Worm (Caenorhabditis elegans) whole organism, L4 larva: ENCODE results near the gene ptrn-1.

Experiments used
- D1046.2 ChIP-seq: fragments of 200-800 bp; sonication (Bioruptor generic); IDR thresholded peaks from 2 replicates; pipeline ENCODE4 v1.3.6; 2022; ENCODE audit warnings: missing genetic modification characterization, missing compliant biosample characterization
- F44E2.7 ChIP-seq: fragments of 200-800 bp; sonication (Bioruptor generic); IDR thresholded peaks from 2 replicates; pipeline ENCODE4 v2.1.2; 2022; ENCODE audit warnings: missing genetic modification characterization, missing compliant biosample characterization
- R02D3.7 ChIP-seq: fragments of 150-350 bp; sonication (generic microtip); optimal IDR thresholded peaks from 3 replicates; lab custom pipeline; 2014; ENCODE audit warnings: missing biosample characterization, missing genetic modification characterization
- T26A8.4 ChIP-seq: fragments of 200-800 bp; sonication (Bioruptor generic); IDR thresholded peaks from 2 replicates; pipeline ENCODE4 v1.3.6; 2022; ENCODE audit warnings: missing genetic modification characterization, missing compliant biosample characterization
- ZK337.2 ChIP-seq: fragments of 200-800 bp; sonication (Bioruptor generic); IDR thresholded peaks from 2 replicates; pipeline ENCODE4 v1.3.6; 2022; ENCODE audit warnings: missing genetic modification reagents, missing genetic modification characterization, missing compliant biosample characterization
- ZK546.5 ChIP-seq, 2 experiments: sonication (generic microtip); optimal IDR thresholded peaks; 2 replicates each; lab custom pipeline; 2017; ENCODE audit warnings: missing biosample characterization in 2 of 2, missing genetic modification characterization in 2 of 2
- aha-1 ChIP-seq: fragments of 150-350 bp; peaks from one replicate; lab custom pipeline; 2014; ENCODE audit warnings: missing biosample characterization, missing genetic modification characterization
- ama-1 ChIP-seq: fragments of 150-350 bp; optimal IDR thresholded peaks from 2 replicates; lab custom pipeline; 2014; ENCODE audit warnings: inconsistent platforms, mixed read lengths
- ceh-20 ChIP-seq: fragments of 200-800 bp; sonication (Bioruptor generic); IDR thresholded peaks from 2 replicates; pipeline ENCODE4 v1.3.6; 2022; ENCODE audit warnings: missing genetic modification reagents, missing genetic modification characterization, missing compliant biosample characterization
- ceh-32 ChIP-seq: sonication (generic microtip); optimal IDR thresholded peaks from 2 replicates; lab custom pipeline; 2016; ENCODE audit warnings: mild to moderate bottlenecking, missing genetic modification characterization, missing compliant biosample characterization; ENCODE audit not compliant: poor library complexity
- cey-2 ChIP-seq: sonication (generic microtip); optimal IDR thresholded peaks from 3 replicates; lab custom pipeline; 2017; ENCODE audit warnings: missing genetic modification characterization, mild to moderate bottlenecking, missing compliant biosample characterization, antibody characterized with exemption, borderline replicate concordance; ENCODE audit not compliant: insufficient read depth
- daf-8 ChIP-seq: fragments of 200-800 bp; sonication (Bioruptor generic); IDR thresholded peaks from 2 replicates; pipeline ENCODE4 v1.3.6; 2022; ENCODE audit warnings: missing genetic modification characterization, missing compliant biosample characterization
- dmd-8 ChIP-seq: fragments of 200-800 bp; sonication (Bioruptor generic); IDR thresholded peaks from 2 replicates; pipeline ENCODE4 v1.3.6; 2022; ENCODE audit warnings: missing genetic modification characterization, missing compliant biosample characterization
- dmd-9 ChIP-seq: fragments of 200-800 bp; sonication (Bioruptor generic); IDR thresholded peaks from 2 replicates; pipeline ENCODE4 v1.3.6; 2022; ENCODE audit warnings: missing genetic modification reagents, missing genetic modification characterization, missing compliant biosample characterization
- dpl-1 ChIP-seq: fragments of 150-350 bp; optimal IDR thresholded peaks from 2 replicates; lab custom pipeline; 2014; ENCODE audit warnings: missing biosample characterization, missing genetic modification reagents, missing genetic modification characterization
- duxl-1 ChIP-seq: sonication (generic microtip); optimal IDR thresholded peaks from 2 replicates; lab custom pipeline; 2016; ENCODE audit warnings: mild to moderate bottlenecking, missing genetic modification characterization, moderate library complexity, missing compliant biosample characterization; ENCODE audit not compliant: poor library complexity
- egl-43 ChIP-seq: fragments of 200-800 bp; sonication (Bioruptor generic); IDR thresholded peaks from 2 replicates; pipeline ENCODE4 v1.3.6; 2022; ENCODE audit warnings: missing genetic modification reagents, missing genetic modification characterization, missing compliant biosample characterization
- hlh-11 ChIP-seq: fragments of 200-800 bp; sonication (Bioruptor generic); optimal IDR thresholded peaks from 2 replicates; lab custom pipeline; 2018; ENCODE audit warnings: mild to moderate bottlenecking, missing genetic modification characterization, missing compliant biosample characterization
- hlh-30 ChIP-seq: sonication (generic microtip); optimal IDR thresholded peaks from 2 replicates; lab custom pipeline; 2017; ENCODE audit warnings: antibody characterized with exemption, mild to moderate bottlenecking, missing genetic modification characterization, missing compliant biosample characterization; ENCODE audit not compliant: insufficient read depth
- lim-7 ChIP-seq: fragments of 200-800 bp; sonication (Bioruptor generic); IDR thresholded peaks from 2 replicates; pipeline ENCODE4 v1.3.6; 2022; ENCODE audit warnings: missing genetic modification characterization, missing compliant biosample characterization
- lir-3 ChIP-seq: sonication (generic microtip); optimal IDR thresholded peaks from 2 replicates; lab custom pipeline; 2016; ENCODE audit warnings: mild to moderate bottlenecking, missing genetic modification characterization, missing compliant biosample characterization
- madf-5 ChIP-seq, 2 experiments: fragments of 200-800 bp; sonication (Bioruptor generic); IDR thresholded peaks; 2 replicates each; pipeline ENCODE4 v1.3.6; 2022; ENCODE audit warnings: missing compliant biosample characterization in 2 of 2, missing genetic modification characterization in 2 of 2
- mdl-1 ChIP-seq, 2 experiments: fragments of 150-350 bp in 1 of 2; sonication (generic microtip) in 1 of 2; optimal IDR thresholded peaks; 2 replicates each; lab custom pipeline; 2014 to 2017; ENCODE audit warnings: missing biosample characterization in 2 of 2, missing genetic modification characterization in 2 of 2
- mdt-29 ChIP-seq: fragments of 200-800 bp; sonication (Bioruptor generic); IDR thresholded peaks from 2 replicates; pipeline ENCODE4 v1.3.6; 2022; ENCODE audit warnings: missing genetic modification reagents, missing genetic modification characterization, missing compliant biosample characterization
- mep-1 ChIP-seq: fragments of 150-350 bp; sonication (generic microtip); optimal IDR thresholded peaks from 3 replicates; lab custom pipeline; 2014; ENCODE audit warnings: missing biosample characterization, missing genetic modification characterization
- mes-2 ChIP-seq: sonication (generic microtip); optimal IDR thresholded peaks from 2 replicates; lab custom pipeline; 2016; ENCODE audit warnings: missing genotype, mild to moderate bottlenecking, missing genetic modification characterization, missing compliant biosample characterization; ENCODE audit not compliant: poor library complexity, severe bottlenecking
- mxl-2 ChIP-seq: fragments of 200-800 bp; sonication (Bioruptor generic); conservative IDR thresholded peaks from 2 replicates; pipeline ENCODE4 v1.3.6; 2022; ENCODE audit warnings: missing genetic modification reagents, missing genetic modification characterization, missing compliant biosample characterization
- mxl-3 ChIP-seq: fragments of 200-800 bp; sonication (Bioruptor generic); optimal IDR thresholded peaks from 2 replicates; lab custom pipeline; 2018; ENCODE audit warnings: mild to moderate bottlenecking, missing genetic modification characterization, missing compliant biosample characterization
- nhr-102 ChIP-seq: sonication (generic microtip); optimal IDR thresholded peaks from 2 replicates; lab custom pipeline; 2016; ENCODE audit warnings: mild to moderate bottlenecking, missing genetic modification characterization, moderate library complexity, missing compliant biosample characterization
- nhr-28 ChIP-seq: fragments of 150-350 bp; optimal IDR thresholded peaks from 2 replicates; lab custom pipeline; 2014; ENCODE audit warnings: missing biosample characterization, missing genetic modification characterization
- nhr-41 ChIP-seq: fragments of 200-800 bp; sonication (Bioruptor generic); IDR thresholded peaks from 2 replicates; pipeline ENCODE4 v1.3.6; 2022; ENCODE audit warnings: missing genetic modification reagents, missing genetic modification characterization, missing compliant biosample characterization
- nhr-42 ChIP-seq: fragments of 200-800 bp; sonication (Bioruptor generic); IDR thresholded peaks from 2 replicates; pipeline ENCODE4 v1.3.6; 2022; ENCODE audit warnings: missing genetic modification characterization, missing compliant biosample characterization
- nhr-76 ChIP-seq: fragments of 150-350 bp; optimal IDR thresholded peaks from 2 replicates; lab custom pipeline; 2014; ENCODE audit warnings: missing biosample characterization, missing genetic modification characterization
- nhr-77 ChIP-seq: fragments of 150-350 bp; optimal IDR thresholded peaks from 2 replicates; lab custom pipeline; 2014; ENCODE audit warnings: missing biosample characterization, missing genetic modification characterization
- php-3 ChIP-seq: fragments of 200-800 bp; sonication (Bioruptor generic); IDR thresholded peaks from 2 replicates; pipeline ENCODE4 v1.3.6; 2022; ENCODE audit warnings: missing genetic modification reagents, missing genetic modification characterization, missing compliant biosample characterization
- snpc-4 ChIP-seq: fragments of 150-350 bp; optimal IDR thresholded peaks from 2 replicates; lab custom pipeline; 2014; ENCODE audit warnings: missing biosample characterization, missing genetic modification characterization
- tag-97 ChIP-seq: fragments of 200-800 bp; sonication (Bioruptor generic); IDR thresholded peaks from 2 replicates; pipeline ENCODE4 v1.3.6; 2022; ENCODE audit warnings: missing genetic modification characterization, missing compliant biosample characterization
- unc-39 ChIP-seq: sonication (generic microtip); optimal IDR thresholded peaks from 2 replicates; lab custom pipeline; 2017; ENCODE audit warnings: missing biosample characterization, missing genetic modification characterization
- unc-62 ChIP-seq, 3 experiments: fragments of 150-350 bp in 1 of 3; sonication (generic microtip); optimal IDR thresholded peaks in 2 of 3; peaks in 1 of 3; 1 replicate in 1 of 3; 2 replicates in 2 of 3; lab custom pipeline; 2014 to 2017; ENCODE audit warnings: missing biosample characterization in 3 of 3, missing genetic modification characterization in 3 of 3, missing genetic modification reagents in 3 of 3, missing genotype in 1 of 3
- zfp-2 ChIP-seq: sonication (generic microtip); optimal IDR thresholded peaks from 2 replicates; lab custom pipeline; 2016; ENCODE audit warnings: mild to moderate bottlenecking, missing genetic modification characterization, missing compliant biosample characterization
- zfp-3 ChIP-seq: fragments of 200-800 bp; sonication (Bioruptor generic); conservative IDR thresholded peaks from 2 replicates; pipeline ENCODE4 v1.3.6; 2022; ENCODE audit warnings: missing genetic modification reagents, missing genetic modification characterization, missing compliant biosample characterization
- ztf-11 ChIP-seq: fragments of 150-350 bp; optimal IDR thresholded peaks from 2 replicates; lab custom pipeline; 2014; ENCODE audit warnings: missing biosample characterization, missing genetic modification characterization

The ptrn-1 gene

DNA sequence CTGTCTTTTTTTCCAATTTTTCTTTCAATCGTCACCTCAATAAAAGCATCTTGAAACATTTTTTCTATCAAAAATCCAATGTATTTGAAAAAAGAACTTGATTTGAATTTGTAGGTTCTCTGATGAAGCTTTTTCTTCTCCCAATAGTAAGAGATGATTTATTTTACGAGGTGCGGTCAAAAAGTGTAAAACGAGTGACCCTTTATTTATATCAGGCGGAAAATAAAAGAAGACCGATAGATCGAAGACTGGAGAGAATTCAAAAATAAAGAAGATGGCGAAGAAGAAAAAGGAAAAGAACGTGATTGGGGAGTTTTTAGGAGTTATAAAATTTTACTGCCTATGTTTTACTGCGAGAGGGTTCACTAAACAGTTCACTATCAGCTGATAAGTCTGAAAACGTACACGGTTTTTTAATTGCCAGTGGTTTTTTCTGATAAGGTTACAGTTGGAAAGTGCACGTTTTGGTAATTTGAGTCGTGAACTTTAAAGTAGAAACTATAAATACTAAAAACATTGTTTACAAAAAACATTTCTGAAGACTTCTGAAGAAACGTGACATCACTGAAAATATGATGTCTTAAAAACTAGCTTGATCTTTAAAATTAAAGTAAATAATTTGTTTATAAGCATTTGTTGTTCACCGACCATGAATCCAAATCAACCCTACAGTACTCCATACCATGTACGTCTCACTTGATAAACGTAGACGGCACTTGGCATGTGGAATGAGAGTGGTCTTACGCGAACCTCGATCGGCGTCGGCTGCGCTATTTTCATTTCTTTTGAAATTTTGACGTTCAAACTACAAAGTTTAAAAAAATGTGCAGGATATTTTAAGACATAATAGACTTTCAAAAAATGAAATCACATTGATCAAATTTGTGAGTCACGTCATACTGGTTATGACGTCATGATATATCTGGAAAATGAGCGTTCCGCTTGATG, 26.1 kb upstream of the ptrn-1 start (continued):
- TF ChIP-seq mxl-2 (GFP tag; lab: Robert Waterston, UW) (no peak), ceh-20 (GFP tag; lab: Robert Waterston, UW) (peak; percentile 53; the same call in 1 of the 2 replicates), dmd-9 (GFP tag; lab: Robert Waterston, UW) (no peak), nhr-28 (tag; lab: Kevin White, UChicago) (peak; percentile 60), ama-1 (no peak), lir-3 (tag; lab: Kevin White, UChicago) (no peak)

DNA sequence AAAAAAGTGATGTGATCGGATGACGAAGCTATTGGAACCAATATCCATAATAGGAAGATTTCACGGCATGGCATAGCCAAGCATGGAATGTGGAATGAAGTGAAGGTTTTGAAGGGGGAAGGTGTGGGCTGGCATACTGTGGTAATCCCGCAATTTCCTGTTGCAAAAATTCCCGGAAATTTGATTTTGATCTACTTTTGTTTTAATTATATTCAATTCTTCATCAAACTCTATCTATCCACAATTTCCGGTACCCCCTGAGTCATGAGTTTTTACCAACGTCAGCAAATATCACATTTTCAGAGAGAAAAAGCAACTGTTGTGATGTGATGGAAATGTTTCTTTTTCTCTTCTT, 25.4 kb upstream of the ptrn-1 start, which contains the start of gene gcy-11:
Gene gcy-11, minus strand, starts transcription at position 101 of the 355 bp plus-strand sequence.
- TF ChIP-seq egl-43 (GFP tag; lab: Robert Waterston, UW) (no peak), snpc-4 (tag; lab: Kevin White, UChicago) (no peak), nhr-77 (tag; lab: Kevin White, UChicago) (no peak), ztf-11 (tag; lab: Kevin White, UChicago) (no peak), daf-8 (GFP tag; lab: Robert Waterston, UW) (no peak), aha-1 (peak; percentile 80), lim-7 (0 out of 2 replicates have a peak, but pooled peaks have one; percentile 11), ceh-32 (tag; lab: Kevin White, UChicago) (no peak), mdt-29 (GFP tag; lab: Robert Waterston, UW) (no peak), unc-62 (GFP tag; optimal IDR thresholded peaks at IDR 0.05 in 1 of 2; lab: Kevin White, UChicago) (peak in 1 of 2 experiments; percentile 11), unc-62 (tag; optimal IDR thresholded peaks at IDR 0.05; lab: Kevin White, UChicago) (no peak), php-3 (GFP tag; lab: Robert Waterston, UW) (no peak), zfp-3 (GFP tag; lab: Robert Waterston, UW) (no peak), nhr-102 (no peak), dmd-8 (GFP tag; lab: Robert Waterston, UW) (0 out of 2 replicates have a peak, but pooled peaks have one; percentile 13)
- TF ChIP-seq, all 104 proteins: peak for 4

- peak; percentile 35 for TF ChIP-seq hlh-11 (tag; lab: Kevin White, UChicago)
- TF ChIP-seq hlh-30 (tag; lab: Kevin White, UChicago): peak; percentile 25
- peak; percentile 15 for TF ChIP-seq mes-2 (tag; lab: Kevin White, UChicago)
- no peak for TF ChIP-seq duxl-1 (tag; lab: Kevin White, UChicago)
- peak in 1 of 2 experiments; percentile 97 for TF ChIP-seq unc-62 (GFP tag; optimal IDR thresholded peaks at IDR 0.05 in 1 of 2; lab: Kevin White, UChicago)
- TF ChIP-seq unc-62 (tag; optimal IDR thresholded peaks at IDR 0.05; lab: Kevin White, UChicago): no peak
- TF ChIP-seq nhr-28 (tag; lab: Kevin White, UChicago): peak; percentile 56
- TF ChIP-seq T26A8.4 (GFP tag; lab: Robert Waterston, UW): no peak
- TF ChIP-seq aha-1: peak; percentile 44
- TF ChIP-seq F44E2.7 (GFP tag; lab: Robert Waterston, UW): no peak
- peak in 1 of 2 experiments; percentile 22 for TF ChIP-seq mdl-1 (tag; optimal IDR thresholded peaks at IDR 0.05; lab: Kevin White, UChicago)
- TF ChIP-seq nhr-42 (GFP tag; lab: Robert Waterston, UW): no peak
- TF ChIP-seq dpl-1 (GFP tag; lab: Kevin White, UChicago): peak; percentile 19
- TF ChIP-seq egl-43 (GFP tag; lab: Robert Waterston, UW): no peak
- TF ChIP-seq, all 104 proteins: peak for 8
Measured at ce11 chrX:17054121-17054520, 24.1 kb upstream of the ptrn-1 start.

DNA sequence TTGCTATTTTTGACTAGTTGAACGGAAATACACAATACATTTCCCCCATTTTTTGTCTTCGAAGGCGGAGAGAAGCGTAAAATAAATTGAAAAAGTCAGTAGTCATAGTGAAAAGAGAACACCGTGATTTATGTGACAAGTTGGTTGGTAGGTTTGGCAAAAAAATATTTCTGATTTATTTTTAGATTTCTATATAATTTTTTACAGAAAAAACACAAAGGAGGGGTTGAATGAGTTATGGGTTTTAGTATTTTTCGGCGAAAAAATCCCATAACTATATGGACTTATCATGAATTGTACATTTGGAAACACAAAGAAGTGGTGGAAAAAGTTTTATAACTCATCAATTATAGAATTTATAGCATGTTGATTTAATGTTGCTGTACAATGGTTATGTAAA, 15.5 kb upstream of the ptrn-1 start, which contains the start of gene C30G4.2:
Gene C30G4.2, minus strand, starts transcription at position 101 of the 400 bp plus-strand sequence.
- TF ChIP-seq nhr-76 (tag; lab: Kevin White, UChicago) (no peak), D1046.2 (no peak), ama-1 (no peak), madf-5 (GFP tag; IDR thresholded peaks at IDR 0.05; lab: Robert Waterston, UW) (no peak), mxl-3 (GFP tag; lab: Kevin White, UChicago) (no peak), tag-97 (no peak), zfp-2 (tag; lab: Kevin White, UChicago) (no peak), unc-39 (no peak), mep-1 (tag; lab: Kevin White, UChicago) (no peak), ztf-11 (tag; lab: Kevin White, UChicago) (no peak), cey-2 (tag; lab: Kevin White, UChicago) (no peak), nhr-42 (GFP tag; lab: Robert Waterston, UW) (no peak), R02D3.7 (tag; lab: Kevin White, UChicago) (no peak), ZK337.2 (GFP tag; lab: Robert Waterston, UW) (no peak), nhr-41 (GFP tag; lab: Robert Waterston, UW) (no peak), lir-3 (tag; lab: Kevin White, UChicago) (no peak), dmd-8 (GFP tag; lab: Robert Waterston, UW) (no peak), nhr-77 (tag; lab: Kevin White, UChicago) (no peak), ZK546.5 (tag; optimal IDR thresholded peaks at IDR 0.05; lab: Kevin White, UChicago) (no peak)
